Worm (Caenorhabditis elegans) whole organism, L3 larva: ENCODE results near the gene sra-37.
A peak's percentile ranks its signal among the peaks of the same experiment; 100 is the strongest.

Source experiments
- ZK546.5 ChIP-seq: sonication (generic microtip); optimal IDR thresholded peaks from 2 replicates; lab custom pipeline; 2017; ENCODE audit warnings: missing biosample characterization, missing genetic modification characterization
- aly-2 ChIP-seq: fragments of 150-350 bp; optimal IDR thresholded peaks from 2 replicates; lab custom pipeline; 2014; ENCODE audit warnings: missing biosample characterization, missing genetic modification characterization
- ama-1 ChIP-seq: fragments of 150-350 bp; optimal IDR thresholded peaks from 2 replicates; lab custom pipeline; 2018
- ceh-16 ChIP-seq: sonication (generic microtip); optimal IDR thresholded peaks from 2 replicates; lab custom pipeline; 2017; ENCODE audit warnings: missing biosample characterization, missing genetic modification characterization
- ceh-9 ChIP-seq: sonication (generic microtip); optimal IDR thresholded peaks from 2 replicates; lab custom pipeline; 2018; ENCODE audit warnings: missing biosample characterization, missing genetic modification characterization
- daf-12 ChIP-seq: fragments of 150-350 bp; optimal IDR thresholded peaks from 2 replicates; lab custom pipeline; 2014; ENCODE audit warnings: missing biosample characterization, missing genetic modification reagents, missing genetic modification characterization
- egl-27 ChIP-seq: sonication (generic microtip); optimal IDR thresholded peaks from 4 replicates; lab custom pipeline; 2017; ENCODE audit warnings: missing biosample characterization, missing genetic modification reagents, missing genetic modification characterization
- egl-5 ChIP-seq: fragments of 150-350 bp; optimal IDR thresholded peaks from 2 replicates; lab custom pipeline; 2017; ENCODE audit warnings: missing biosample characterization, missing genetic modification reagents, missing genetic modification characterization, inconsistent platforms
- elt-1 ChIP-seq: fragments of 150-350 bp; optimal IDR thresholded peaks from 2 replicates; lab custom pipeline; 2014; ENCODE audit warnings: missing biosample characterization, missing genetic modification characterization
- elt-3 ChIP-seq, 3 experiments: fragments of 150-350 bp in 1 of 3; sonication (generic microtip) in 2 of 3; optimal IDR thresholded peaks; 2 replicates in 2 of 3; 4 replicates in 1 of 3; lab custom pipeline; 2014 to 2017; ENCODE audit warnings: missing biosample characterization in 3 of 3, missing genetic modification characterization in 3 of 3
- fkh-10 ChIP-seq: sonication (generic microtip); optimal IDR thresholded peaks from 2 replicates; lab custom pipeline; 2017; ENCODE audit warnings: missing biosample characterization, missing genetic modification reagents, missing genetic modification characterization
- fos-1 ChIP-seq: fragments of 150-350 bp; optimal IDR thresholded peaks from 2 replicates; lab custom pipeline; 2014; ENCODE audit warnings: missing biosample characterization, missing genetic modification characterization
- jun-1 ChIP-seq: fragments of 150-350 bp; optimal IDR thresholded peaks from 2 replicates; lab custom pipeline; 2014; ENCODE audit warnings: missing biosample characterization, missing genetic modification reagents, missing genetic modification characterization
- lin-15B ChIP-seq: fragments of 150-350 bp; optimal IDR thresholded peaks from 2 replicates; lab custom pipeline; 2014; ENCODE audit warnings: missing biosample characterization, missing genetic modification characterization
- lsy-12 ChIP-seq: sonication (generic microtip); optimal IDR thresholded peaks from 2 replicates; lab custom pipeline; 2016; ENCODE audit warnings: mild to moderate bottlenecking, missing genetic modification characterization, missing compliant biosample characterization
- mdl-1 ChIP-seq: fragments of 150-350 bp; optimal IDR thresholded peaks from 2 replicates; lab custom pipeline; 2014; ENCODE audit warnings: missing biosample characterization, missing genetic modification characterization
- nfya-1 ChIP-seq: sonication (generic microtip); optimal IDR thresholded peaks from 2 replicates; lab custom pipeline; 2017; ENCODE audit warnings: missing genetic modification characterization, mild to moderate bottlenecking, missing compliant biosample characterization, antibody characterized with exemption, moderate library complexity; ENCODE audit not compliant: insufficient read depth
- nhr-11 ChIP-seq: fragments of 150-350 bp; optimal IDR thresholded peaks from 2 replicates; lab custom pipeline; 2014; ENCODE audit warnings: missing biosample characterization, missing genetic modification characterization
- nhr-12 ChIP-seq: fragments of 150-350 bp; optimal IDR thresholded peaks from 2 replicates; lab custom pipeline; 2014; ENCODE audit warnings: missing biosample characterization, missing genetic modification characterization
- nhr-23 ChIP-seq: fragments of 150-350 bp; optimal IDR thresholded peaks from 2 replicates; lab custom pipeline; 2014; ENCODE audit warnings: missing biosample characterization, missing genetic modification reagents, missing genetic modification characterization
- nhr-237 ChIP-seq: fragments of 150-350 bp; optimal IDR thresholded peaks from 2 replicates; lab custom pipeline; 2014; ENCODE audit warnings: missing biosample characterization, missing genetic modification characterization
- nhr-25 ChIP-seq: sonication (generic microtip); optimal IDR thresholded peaks from 2 replicates; lab custom pipeline; 2017; ENCODE audit warnings: missing biosample characterization, missing genetic modification characterization
- nhr-28 ChIP-seq: fragments of 150-350 bp; optimal IDR thresholded peaks from 2 replicates; lab custom pipeline; 2014; ENCODE audit warnings: missing biosample characterization, missing genetic modification characterization
- nhr-43 ChIP-seq: sonication (generic microtip); optimal IDR thresholded peaks from 2 replicates; lab custom pipeline; 2016; ENCODE audit warnings: mild to moderate bottlenecking, missing genetic modification characterization, missing compliant biosample characterization; ENCODE audit not compliant: poor library complexity, severe bottlenecking
- nhr-67 ChIP-seq: fragments of 150-350 bp; optimal IDR thresholded peaks from 2 replicates; lab custom pipeline; 2014; ENCODE audit warnings: missing biosample characterization, missing genetic modification characterization
- nhr-76 ChIP-seq: fragments of 150-350 bp; sonication (generic microtip); optimal IDR thresholded peaks from 5 replicates; lab custom pipeline; 2014; ENCODE audit warnings: missing biosample characterization, missing genetic modification characterization
- nhr-77 ChIP-seq: fragments of 150-350 bp; optimal IDR thresholded peaks from 2 replicates; lab custom pipeline; 2014; ENCODE audit warnings: missing biosample characterization, missing genetic modification characterization
- pha-4 ChIP-seq: fragments of 150-350 bp; optimal IDR thresholded peaks from 2 replicates; lab custom pipeline; 2014; ENCODE audit warnings: missing biosample characterization, missing genetic modification reagents, missing genetic modification characterization
- pqm-1 ChIP-seq: fragments of 150-350 bp; optimal IDR thresholded peaks from 2 replicates; lab custom pipeline; 2017; ENCODE audit warnings: missing biosample characterization, missing genetic modification characterization, inconsistent platforms
- sea-2 ChIP-seq: fragments of 150-350 bp; sonication (generic microtip); optimal IDR thresholded peaks from 4 replicates; lab custom pipeline; 2014; ENCODE audit warnings: missing biosample characterization, missing genetic modification reagents, missing genetic modification characterization
- skn-1 ChIP-seq: fragments of 150-350 bp; optimal IDR thresholded peaks from 2 replicates; lab custom pipeline; 2014; ENCODE audit warnings: missing biosample characterization, missing genetic modification characterization
- snpc-4 ChIP-seq: fragments of 150-350 bp; optimal IDR thresholded peaks from 2 replicates; lab custom pipeline; 2014; ENCODE audit warnings: missing biosample characterization, missing genetic modification characterization
- unc-39 ChIP-seq: sonication (generic microtip); optimal IDR thresholded peaks from 4 replicates; lab custom pipeline; 2017; ENCODE audit warnings: missing biosample characterization, missing genetic modification characterization
- unc-62 ChIP-seq: fragments of 150-350 bp; sonication (generic microtip); optimal IDR thresholded peaks from 4 replicates; lab custom pipeline; 2014; ENCODE audit warnings: missing biosample characterization, missing genetic modification reagents, missing genetic modification characterization
- ztf-4 ChIP-seq: fragments of 150-350 bp; optimal IDR thresholded peaks from 2 replicates; lab custom pipeline; 2014; ENCODE audit warnings: missing biosample characterization, missing genetic modification characterization

sra-37 gene

ce11 chrX:13936719-13937118, 43.6 kb upstream of the sra-37 start:
- TF ChIP-seq nhr-23 (tag; lab: Kevin White, UChicago) (peak; percentile 26), nfya-1 (tag; lab: Kevin White, UChicago) (no peak), nhr-28 (tag; lab: Kevin White, UChicago) (no peak), unc-39 (tag; lab: Kevin White, UChicago) (no peak), elt-3 (tag; optimal IDR thresholded peaks at IDR 0.05; lab: Kevin White, UChicago) (peak in 2 of 3 experiments; percentile 12 to 59), lin-15B (tag; lab: Kevin White, UChicago) (no peak), ceh-16 (tag; lab: Kevin White, UChicago) (no peak), ama-1 (no peak), nhr-43 (tag; lab: Kevin White, UChicago) (peak; percentile 34), nhr-67 (tag; lab: Kevin White, UChicago) (no peak), jun-1 (tag; lab: Kevin White, UChicago) (no peak), nhr-25 (peak; percentile 30), nhr-77 (tag; lab: Kevin White, UChicago) (no peak), lsy-12 (tag; lab: Kevin White, UChicago) (peak; percentile 21), fos-1 (tag; lab: Kevin White, UChicago) (no peak), mdl-1 (tag; lab: Kevin White, UChicago) (no peak), ceh-9 (tag; lab: Kevin White, UChicago) (no peak), daf-12 (tag; lab: Kevin White, UChicago) (no peak), nhr-76 (tag; lab: Kevin White, UChicago) (no peak), unc-62 (GFP tag; lab: Kevin White, UChicago) (no peak), fkh-10 (GFP tag; lab: Kevin White, UChicago) (no peak)
- TF ChIP-seq, all 47 proteins: peak for 5

- TF ChIP-seq ceh-16 (tag; lab: Kevin White, UChicago): no peak
- TF ChIP-seq, all 47 proteins: peak for 0
These were observed 41.4 kb upstream of the sra-37 start, which contains the start of gene elt-3 for ce11 chrX:13934574-13934973. Gene elt-3, plus strand, starts transcription at chrX:13934874.

- TF ChIP-seq ZK546.5 (tag; lab: Kevin White, UChicago) (no peak), fos-1 (tag; lab: Kevin White, UChicago) (no peak), nhr-237 (no peak), elt-1 (no peak), pha-4 (no peak), elt-3 (tag; optimal IDR thresholded peaks at IDR 0.05; lab: Kevin White, UChicago) (no peak), sea-2 (no peak), ceh-9 (tag; lab: Kevin White, UChicago) (no peak), ztf-4 (tag; lab: Kevin White, UChicago) (no peak), pqm-1 (no peak), snpc-4 (tag; lab: Kevin White, UChicago) (no peak), egl-5 (tag; lab: Kevin White, UChicago) (no peak)
These were observed 36.4 kb upstream of the sra-37 start, which contains the start of gene meg-1 for ce11 chrX:13929534-13929933. Gene meg-1, minus strand, starts transcription at chrX:13929634.

ce11 chrX:13928532-13928931, 35.4 kb upstream of the sra-37 start:
- TF ChIP-seq aly-2 (tag; lab: Kevin White, UChicago) (no peak), skn-1 (tag; lab: Kevin White, UChicago) (peak; percentile 97)

ce11 chrX:13926029-13926428, 32.9 kb upstream of the sra-37 start, which contains the start of gene meg-2:
Gene meg-2, minus strand, starts transcription at chrX:13926129.
- TF ChIP-seq lin-15B (tag; lab: Kevin White, UChicago): no peak
- TF ChIP-seq snpc-4 (tag; lab: Kevin White, UChicago): no peak
- TF ChIP-seq ceh-16 (tag; lab: Kevin White, UChicago): no peak
- no peak for TF ChIP-seq nhr-76 (tag; lab: Kevin White, UChicago)
- no peak for TF ChIP-seq nhr-11 (tag; lab: Kevin White, UChicago)
- TF ChIP-seq nhr-12: no peak
- no peak for TF ChIP-seq egl-27 (tag; lab: Kevin White, UChicago)
- TF ChIP-seq sea-2: no peak
- no peak for TF ChIP-seq unc-62 (GFP tag; lab: Kevin White, UChicago)
- TF ChIP-seq fos-1 (tag; lab: Kevin White, UChicago): no peak
